Fruit fly (Drosophila melanogaster): ENCODE measurements around the gene Traf4.
A peak's percentile ranks its signal among the peaks of the same experiment; 100 is the strongest.

- TF ChIP-seq fd96Ca (GFP tag; IDR thresholded peaks at IDR 0.05) (no peak), Pif1A (GFP tag; optimal IDR thresholded peaks at IDR 0.05) (no peak), EcR (GFP tag; optimal IDR thresholded peaks at IDR 0.05) (no peak), CG4496 (GFP tag; IDR thresholded peaks at IDR 0.05) (no peak), Snoo (tag; optimal IDR thresholded peaks at IDR 0.05) (no peak), CG9948 (tag; optimal IDR thresholded peaks at IDR 0.05) (peak; percentile 29), CG32121 (GFP tag; IDR thresholded peaks at IDR 0.05) (no peak), CG17806 (tag; optimal IDR thresholded peaks at IDR 0.05) (peak; percentile 46), CG8301 (tag; optimal IDR thresholded peaks at IDR 0.05) (peak; percentile 14), CG13204 (GFP tag; optimal IDR thresholded peaks at IDR 0.05) (no peak), CG12605 (GFP tag; IDR thresholded peaks at IDR 0.05) (no peak), CG8159 (tag; optimal IDR thresholded peaks at IDR 0.05) (peak; percentile 63), CG14655 (GFP tag; optimal IDR thresholded peaks at IDR 0.05) (peak; percentile 12), CG15710 (tag; optimal IDR thresholded peaks at IDR 0.05) (peak; percentile 51)
Measured at dm6 chr2L:4350683-4351324, 10.9 kb upstream of the Traf4 start.
